Fruit fly (Drosophila melanogaster) whole organism, embryonic: ENCODE data around the gene Oseg2.

Experiments used
- Atf-2 ChIP-seq: fragments of 200-800 bp; sonication (Bioruptor generic); optimal IDR thresholded peaks from 2 replicates; lab custom pipeline; 2016; ENCODE audit warnings: missing biosample characterization, missing genetic modification characterization
- CG11093 ChIP-seq: fragments of 200-800 bp; sonication (Bioruptor generic); IDR thresholded peaks from 3 replicates; pipeline ENCODE4 v1.3.6; 2022; ENCODE audit warnings: missing biosample characterization, missing genetic modification characterization
- CG12071 ChIP-seq: fragments of 200-800 bp; sonication (Bioruptor generic); optimal IDR thresholded peaks from 3 replicates; lab custom pipeline; 2018; ENCODE audit warnings: missing biosample characterization, mild to moderate bottlenecking, missing genetic modification characterization
- CG12942 ChIP-seq: fragments of 200-800 bp; sonication (Bioruptor generic); optimal IDR thresholded peaks from 3 replicates; lab custom pipeline; 2016; ENCODE audit warnings: missing biosample characterization, missing genetic modification characterization
- CG14860 ChIP-seq: fragments of 200-800 bp; sonication (Bioruptor generic); IDR thresholded peaks from 3 replicates; pipeline ENCODE4 v1.3.6; 2022; ENCODE audit warnings: missing biosample characterization, missing genetic modification characterization; ENCODE audit not compliant: partially characterized antibody
- CG1602 ChIP-seq: fragments of 200-800 bp; sonication (Bioruptor generic); optimal IDR thresholded peaks from 3 replicates; lab custom pipeline; 2016; ENCODE audit warnings: missing biosample characterization, missing genetic modification characterization
- CG17359 ChIP-seq: fragments of 200-800 bp; sonication (Bioruptor generic); optimal IDR thresholded peaks from 3 replicates; lab custom pipeline; 2018; ENCODE audit warnings: missing biosample characterization, mild to moderate bottlenecking, missing genetic modification characterization, moderate library complexity
- CG17912 ChIP-seq: fragments of 200-800 bp; sonication (Bioruptor generic); optimal IDR thresholded peaks from 2 replicates; lab custom pipeline; 2018; ENCODE audit warnings: missing biosample characterization, mild to moderate bottlenecking, missing genetic modification characterization
- CG2199 ChIP-seq: fragments of 200-800 bp; sonication (Bioruptor generic); IDR thresholded peaks from 3 replicates; pipeline ENCODE4 v1.3.6; 2022; ENCODE audit warnings: missing biosample characterization, missing genetic modification characterization
- CG2202 ChIP-seq: fragments of 200-800 bp; sonication (Bioruptor generic); optimal IDR thresholded peaks from 2 replicates; lab custom pipeline; 2018; ENCODE audit warnings: missing biosample characterization, mild to moderate bottlenecking, missing genetic modification characterization
- CG2712 ChIP-seq: fragments of 200-800 bp; optimal IDR thresholded peaks from 3 replicates; lab custom pipeline; 2019; ENCODE audit warnings: missing biosample characterization, mild to moderate bottlenecking, missing genetic modification characterization, moderate library complexity
- CG30431 ChIP-seq: fragments of 200-800 bp; sonication (Bioruptor generic); optimal IDR thresholded peaks from 2 replicates; lab custom pipeline; 2017; ENCODE audit warnings: missing biosample characterization, missing genetic modification characterization
- CG3163 ChIP-seq: fragments of 200-800 bp; sonication (Bioruptor generic); optimal IDR thresholded peaks from 3 replicates; lab custom pipeline; 2016; ENCODE audit warnings: missing biosample characterization, missing genetic modification characterization
- CG3281 ChIP-seq: fragments of 200-800 bp; sonication (Bioruptor generic); optimal IDR thresholded peaks from 3 replicates; lab custom pipeline; 2017; ENCODE audit warnings: missing biosample characterization, mild to moderate bottlenecking, missing genetic modification characterization
- CG6175 ChIP-seq: fragments of 200-800 bp; sonication (Bioruptor generic); IDR thresholded peaks from 3 replicates; pipeline ENCODE4 v1.3.6; 2022; ENCODE audit warnings: missing biosample characterization, missing genetic modification characterization
- CG7357 ChIP-seq: fragments of 200-800 bp; sonication (Bioruptor generic); IDR thresholded peaks from 3 replicates; pipeline ENCODE4 v1.3.6; 2022; ENCODE audit warnings: missing biosample characterization, missing genetic modification characterization
- CG7786 ChIP-seq: fragments of 200-800 bp; sonication (Bioruptor generic); optimal IDR thresholded peaks from 2 replicates; lab custom pipeline; 2016; ENCODE audit warnings: missing biosample characterization, missing genetic modification characterization
- CG8478 ChIP-seq: fragments of >200 bp; optimal IDR thresholded peaks from 2 replicates; lab custom pipeline; 2018
- CHES-1-like ChIP-seq: fragments of 200-800 bp; sonication (Bioruptor generic); optimal IDR thresholded peaks from 2 replicates; lab custom pipeline; 2016; ENCODE audit warnings: missing biosample characterization, missing genetic modification characterization
- CkIIα-i1 ChIP-seq: fragments of 200-800 bp; sonication (Bioruptor generic); IDR thresholded peaks from 2 replicates; pipeline ENCODE4 v1.3.6; 2022; ENCODE audit warnings: missing biosample characterization, missing genetic modification characterization
- Deaf1 ChIP-seq: fragments of 200-800 bp; optimal IDR thresholded peaks from 3 replicates; lab custom pipeline; 2019; ENCODE audit warnings: missing biosample characterization, mild to moderate bottlenecking, missing genetic modification characterization, moderate library complexity
- Dek ChIP-seq: fragments of 200-800 bp; sonication (Bioruptor generic); optimal IDR thresholded peaks from 3 replicates; lab custom pipeline; 2019; ENCODE audit warnings: missing biosample characterization, mild to moderate bottlenecking, missing genetic modification characterization, moderate library complexity
- Dfd ChIP-seq, 2 experiments: fragments of >200 bp; optimal IDR thresholded peaks; 2 replicates each; lab custom pipeline; 2017; ENCODE audit warnings: missing biosample characterization in 2 of 2, missing genetic modification characterization in 2 of 2
- MESR4 ChIP-seq: fragments of 200-800 bp; sonication (Bioruptor generic); optimal IDR thresholded peaks from 2 replicates; lab custom pipeline; 2018; ENCODE audit warnings: missing biosample characterization, mild to moderate bottlenecking, missing genetic modification characterization, moderate library complexity
- Mad ChIP-seq: fragments of 200-800 bp; sonication (Bioruptor generic); optimal IDR thresholded peaks from 2 replicates; lab custom pipeline; 2016; ENCODE audit warnings: missing biosample characterization, missing genetic modification characterization
- Max ChIP-seq: fragments of 200-800 bp; sonication (Bioruptor generic); optimal IDR thresholded peaks from 2 replicates; lab custom pipeline; 2016; ENCODE audit warnings: missing biosample characterization, mild to moderate bottlenecking, missing genetic modification characterization
- Scr ChIP-seq: fragments of 200-800 bp; sonication (Bioruptor generic); IDR thresholded peaks from 2 replicates; pipeline ENCODE4 v1.3.6; 2022; ENCODE audit warnings: missing biosample characterization, missing genetic modification characterization; ENCODE audit not compliant: partially characterized antibody
- Spps ChIP-seq: fragments of 200-800 bp; sonication (Bioruptor generic); optimal IDR thresholded peaks from 2 replicates; lab custom pipeline; 2018; ENCODE audit warnings: missing biosample characterization, mild to moderate bottlenecking, missing genetic modification characterization
- Sry-β ChIP-seq: fragments of 200-800 bp; sonication (Bioruptor generic); optimal IDR thresholded peaks from 2 replicates; lab custom pipeline; 2018; ENCODE audit warnings: missing biosample characterization, mild to moderate bottlenecking, missing genetic modification characterization, moderate library complexity
- Trl ChIP-seq, 3 experiments: fragments of >200 bp in 2 of 3; fragments of 200-800 bp in 1 of 3; sonication (Bioruptor generic) in 1 of 3; optimal IDR thresholded peaks; 2 replicates in 1 of 3; 3 replicates in 2 of 3; lab custom pipeline; 2016 to 2017; ENCODE audit warnings: missing biosample characterization in 1 of 3, missing genetic modification characterization in 1 of 3
- ab ChIP-seq: fragments of 200-800 bp; sonication (Bioruptor generic); optimal IDR thresholded peaks from 2 replicates; lab custom pipeline; 2016; ENCODE audit warnings: missing biosample characterization, missing genetic modification characterization
- bbx ChIP-seq: fragments of 200-800 bp; sonication (Bioruptor generic); IDR thresholded peaks from 2 replicates; pipeline ENCODE4 v1.3.6; 2022; ENCODE audit warnings: missing biosample characterization, missing genetic modification characterization; ENCODE audit not compliant: partially characterized antibody
- chif ChIP-seq, 2 experiments: fragments of 200-800 bp; sonication (Bioruptor generic); optimal IDR thresholded peaks; 3 replicates each; lab custom pipeline; 2016; ENCODE audit warnings: missing biosample characterization in 2 of 2, missing genetic modification characterization in 2 of 2
- ci ChIP-seq: fragments of 200-800 bp; sonication (Bioruptor generic); IDR thresholded peaks from 3 replicates; pipeline ENCODE4 v1.3.6; 2022; ENCODE audit warnings: missing biosample characterization, missing genetic modification characterization
- dimm ChIP-seq: fragments of 200-800 bp; sonication (Bioruptor generic); IDR thresholded peaks from 2 replicates; pipeline ENCODE4 v1.3.6; 2022; ENCODE audit warnings: missing biosample characterization, missing genetic modification characterization
- eyg ChIP-seq: fragments of 200-800 bp; sonication (Bioruptor generic); optimal IDR thresholded peaks from 3 replicates; lab custom pipeline; 2016; ENCODE audit warnings: missing biosample characterization, missing genetic modification characterization
- fru ChIP-seq: fragments of >200 bp; optimal IDR thresholded peaks from 2 replicates; lab custom pipeline; 2017
- gfzf ChIP-seq: fragments of 200-800 bp; sonication (Bioruptor generic); optimal IDR thresholded peaks from 2 replicates; lab custom pipeline; 2016; ENCODE audit warnings: missing biosample characterization, mild to moderate bottlenecking, missing genetic modification characterization, moderate library complexity
- gsb-n ChIP-seq: fragments of 200-800 bp; sonication (Bioruptor generic); optimal IDR thresholded peaks from 3 replicates; lab custom pipeline; 2018; ENCODE audit warnings: missing biosample characterization, mild to moderate bottlenecking, missing genetic modification characterization
- jumu ChIP-seq: fragments of 200-800 bp; sonication (Bioruptor generic); optimal IDR thresholded peaks from 3 replicates; lab custom pipeline; 2016; ENCODE audit warnings: missing biosample characterization, missing genetic modification characterization
- ken ChIP-seq: fragments of 200-800 bp; sonication (Bioruptor generic); IDR thresholded peaks from 3 replicates; pipeline ENCODE4 v1.3.6; 2022; ENCODE audit warnings: missing biosample characterization, missing genetic modification characterization
- nmo ChIP-seq: fragments of 200-800 bp; sonication (Bioruptor generic); optimal IDR thresholded peaks from 2 replicates; lab custom pipeline; 2018; ENCODE audit warnings: missing biosample characterization, mild to moderate bottlenecking, missing genetic modification characterization, moderate library complexity
- p53 ChIP-seq: fragments of 200-800 bp; sonication (Bioruptor generic); optimal IDR thresholded peaks from 2 replicates; lab custom pipeline; 2016; ENCODE audit warnings: missing biosample characterization, missing genetic modification characterization
- pros ChIP-seq: fragments of 200-800 bp; sonication (Bioruptor generic); optimal IDR thresholded peaks from 3 replicates; lab custom pipeline; 2019; ENCODE audit warnings: missing biosample characterization, mild to moderate bottlenecking, missing genetic modification characterization, moderate library complexity
- sc ChIP-seq, 3 experiments: fragments of >200 bp in 2 of 3; fragments of 200-800 bp in 1 of 3; sonication (Bioruptor generic) in 1 of 3; optimal IDR thresholded peaks; 2 replicates in 2 of 3; 3 replicates in 1 of 3; lab custom pipeline; 2017; ENCODE audit warnings: mild to moderate bottlenecking in 1 of 3, missing biosample characterization in 1 of 3, missing genetic modification characterization in 1 of 3, missing genetic modification reagents in 1 of 3
- schlank ChIP-seq: fragments of 200-800 bp; sonication (Bioruptor generic); optimal IDR thresholded peaks from 2 replicates; lab custom pipeline; 2018; ENCODE audit warnings: missing biosample characterization, mild to moderate bottlenecking, missing genetic modification characterization
- tgo ChIP-seq: fragments of 200-800 bp; sonication (Bioruptor generic); IDR thresholded peaks from 3 replicates; pipeline ENCODE4 v1.3.6; 2022; ENCODE audit warnings: missing biosample characterization, missing genetic modification characterization
- tna ChIP-seq: fragments of 200-800 bp; sonication (Bioruptor generic); IDR thresholded peaks from 2 replicates; pipeline ENCODE4 v1.3.6; 2022; ENCODE audit warnings: missing biosample characterization, missing genetic modification characterization; ENCODE audit not compliant: partially characterized antibody
- vvl ChIP-seq: fragments of 200-800 bp; sonication (Bioruptor generic); IDR thresholded peaks from 2 replicates; pipeline ENCODE4 v1.3.6; 2022; ENCODE audit warnings: missing biosample characterization, missing genetic modification characterization
- zfh1 ChIP-seq: fragments of 200-800 bp; sonication (Bioruptor generic); IDR thresholded peaks from 3 replicates; pipeline ENCODE4 v1.3.6; 2022; ENCODE audit warnings: missing biosample characterization, missing genetic modification characterization

The Oseg2 gene

dm6 chr3L:2257412-2257862 lies 28.0 kb downstream of the Oseg2 start, which contains the start of the genes CG1275 and Elp5 (continued):
- TF ChIP-seq vvl (GFP tag; lab: Robert Waterston, UW) (peak; percentile 100), eyg (GFP tag; lab: Kevin White, UChicago) (peak; percentile 94), CG2712 (tag; lab: Kevin White, UChicago) (peak; percentile 98), CG3281 (peak; percentile 96), CG7357 (peak; percentile 97), bbx (GFP tag; lab: Robert Waterston, UW) (no peak), nmo (GFP tag; lab: Kevin White, UChicago) (peak; percentile 98), Scr (GFP tag; lab: Robert Waterston, UW) (0 out of 2 replicates have a peak, but pooled peaks have one; percentile 19), CG11093 (GFP tag; lab: Robert Waterston, UW) (peak; percentile 99), chif (GFP tag; optimal IDR thresholded peaks at IDR 0.05; lab: Kevin White, UChicago) (peak; percentile 95 to 97), CG8478 (lab: Kevin White, UChicago) (no peak), CG7786 (peak; percentile 97), CG6175 (GFP tag; lab: Robert Waterston, UW) (peak; percentile 99), CG14860 (GFP tag; lab: Robert Waterston, UW) (no peak), gsb-n (tag; lab: Kevin White, UChicago) (peak; percentile 97), sc (optimal IDR thresholded peaks at IDR 0.05; lab: Kevin White, UChicago) (no peak), sc (GFP tag; optimal IDR thresholded peaks at IDR 0.05; lab: Kevin White, UChicago) (peak; percentile 95), CG12942 (GFP tag; lab: Kevin White, UChicago) (peak; percentile 97), CG1602 (GFP tag; lab: Kevin White, UChicago) (peak; percentile 98), ab (GFP tag; lab: Kevin White, UChicago) (peak; percentile 89), tna (GFP tag; lab: Robert Waterston, UW) (no peak), zfh1 (GFP tag; lab: Robert Waterston, UW) (peak; percentile 100), Sry-β (GFP tag; lab: Kevin White, UChicago) (peak; percentile 80), CkIIα-i1 (GFP tag; lab: Robert Waterston, UW) (peak; percentile 97), Atf-2 (GFP tag; lab: Kevin White, UChicago) (peak; percentile 97), fru (no peak), p53 (GFP tag; lab: Kevin White, UChicago) (peak; percentile 87), schlank (tag; lab: Kevin White, UChicago) (peak; percentile 98), CG17359 (tag; lab: Kevin White, UChicago) (peak; percentile 99), CG30431 (GFP tag; lab: Kevin White, UChicago) (peak; percentile 97), Spps (peak; percentile 92), tgo (GFP tag; lab: Robert Waterston, UW) (peak; percentile 100), dimm (GFP tag; lab: Robert Waterston, UW) (peak; percentile 99), jumu (GFP tag; lab: Kevin White, UChicago) (peak; percentile 94), Trl (optimal IDR thresholded peaks at IDR 0.05; lab: Kevin White, UChicago) (peak in 1 of 2 experiments; percentile 6), Trl (GFP tag; optimal IDR thresholded peaks at IDR 0.05; lab: Kevin White, UChicago) (peak; percentile 96), Dfd (GFP tag; optimal IDR thresholded peaks at IDR 0.05; lab: Kevin White, UChicago) (peak in 1 of 2 experiments; percentile 51), Deaf1 (peak; percentile 81), Mad (GFP tag; lab: Kevin White, UChicago) (peak; percentile 97), CG3163 (GFP tag; lab: Kevin White, UChicago) (peak; percentile 82), CG12071 (GFP tag; lab: Kevin White, UChicago) (peak; percentile 92), ci (GFP tag; lab: Robert Waterston, UW) (peak; percentile 100), Max (GFP tag; lab: Kevin White, UChicago) (peak; percentile 94), MESR4 (GFP tag; lab: Kevin White, UChicago) (peak; percentile 81), CG17912 (GFP tag; lab: Kevin White, UChicago) (peak; percentile 97), CG2199 (peak; percentile 100), ken (GFP tag; lab: Robert Waterston, UW) (peak; percentile 100), CHES-1-like (GFP tag; lab: Kevin White, UChicago) (peak; percentile 96), Dek (tag; lab: Kevin White, UChicago) (peak; percentile 98), CG2202 (peak; percentile 96), gfzf (GFP tag; lab: Kevin White, UChicago) (peak; percentile 74), pros (GFP tag; lab: Kevin White, UChicago) (peak; percentile 40)
